Worm (Caenorhabditis elegans) whole organism, L2 larva: ENCODE results near the gene sod-4.

ENCODE experiments used
- C34F6.9 ChIP-seq: fragments of 150-350 bp; optimal IDR thresholded peaks from 2 replicates; lab custom pipeline; 2014; ENCODE audit warnings: missing biosample characterization, missing genetic modification characterization
- F13H6.1 ChIP-seq: sonication (generic microtip); optimal IDR thresholded peaks from 2 replicates; lab custom pipeline; 2016; ENCODE audit warnings: missing genetic modification characterization, missing compliant biosample characterization
- R02D3.7 ChIP-seq: fragments of 150-350 bp; optimal IDR thresholded peaks from 2 replicates; lab custom pipeline; 2014; ENCODE audit warnings: missing biosample characterization, missing genetic modification characterization
- ZK546.5 ChIP-seq: sonication (generic microtip); optimal IDR thresholded peaks from 2 replicates; lab custom pipeline; 2017; ENCODE audit warnings: missing biosample characterization, missing genetic modification characterization
- alr-1 ChIP-seq: fragments of 150-350 bp; optimal IDR thresholded peaks from 2 replicates; lab custom pipeline; 2014; ENCODE audit warnings: missing biosample characterization, missing genetic modification characterization
- ama-1 ChIP-seq: fragments of 150-350 bp; optimal IDR thresholded peaks from 2 replicates; lab custom pipeline; 2018; ENCODE audit warnings: inconsistent platforms
- blmp-1 ChIP-seq: sonication (generic microtip); optimal IDR thresholded peaks from 2 replicates; lab custom pipeline; 2017; ENCODE audit warnings: missing genetic modification characterization, mild to moderate bottlenecking, missing compliant biosample characterization, antibody characterized with exemption, moderate library complexity; ENCODE audit not compliant: insufficient read depth
- ceh-16 ChIP-seq: fragments of 150-350 bp; optimal IDR thresholded peaks from 2 replicates; lab custom pipeline; 2014; ENCODE audit warnings: missing biosample characterization, missing genetic modification characterization
- ceh-82 ChIP-seq: fragments of 150-350 bp; optimal IDR thresholded peaks from 2 replicates; lab custom pipeline; 2014; ENCODE audit warnings: missing biosample characterization, missing genetic modification characterization
- crh-2 ChIP-seq: sonication (generic microtip); optimal IDR thresholded peaks from 2 replicates; lab custom pipeline; 2017; ENCODE audit warnings: missing biosample characterization, missing genetic modification characterization
- dmd-4 ChIP-seq: sonication (generic microtip); optimal IDR thresholded peaks from 2 replicates; lab custom pipeline; 2017; ENCODE audit warnings: missing biosample characterization, missing genetic modification characterization
- egl-27 ChIP-seq: sonication (generic microtip); optimal IDR thresholded peaks from 3 replicates; lab custom pipeline; 2017; ENCODE audit warnings: missing biosample characterization, missing genetic modification reagents, missing genetic modification characterization
- elt-1 ChIP-seq: fragments of 150-350 bp; optimal IDR thresholded peaks from 2 replicates; lab custom pipeline; 2014; ENCODE audit warnings: missing biosample characterization, missing genetic modification characterization
- elt-3 ChIP-seq: sonication (generic microtip); optimal IDR thresholded peaks from 2 replicates; lab custom pipeline; 2017; ENCODE audit warnings: missing biosample characterization, missing genetic modification characterization
- fos-1 ChIP-seq: fragments of 150-350 bp; optimal IDR thresholded peaks from 2 replicates; lab custom pipeline; 2014; ENCODE audit warnings: missing biosample characterization, missing genetic modification characterization
- gmeb-1 ChIP-seq: fragments of 150-350 bp; optimal IDR thresholded peaks from 2 replicates; lab custom pipeline; 2014; ENCODE audit warnings: missing biosample characterization, missing genetic modification characterization
- lin-11 ChIP-seq: fragments of 150-350 bp; sonication (generic microtip); optimal IDR thresholded peaks from 2 replicates; lab custom pipeline; 2014; ENCODE audit warnings: missing biosample characterization, missing genetic modification characterization, inconsistent platforms, mixed read lengths
- lsy-2 ChIP-seq, 2 experiments: fragments of 150-350 bp in 1 of 2; sonication (generic microtip) in 1 of 2; optimal IDR thresholded peaks; 2 replicates each; lab custom pipeline; 2014 to 2017; ENCODE audit warnings: missing biosample characterization in 2 of 2, missing genetic modification characterization in 2 of 2
- mab-5 ChIP-seq: fragments of 150-350 bp; optimal IDR thresholded peaks from 2 replicates; lab custom pipeline; 2014; ENCODE audit warnings: missing biosample characterization, missing genetic modification characterization
- mdl-1 ChIP-seq, 2 experiments: fragments of 150-350 bp in 1 of 2; sonication (generic microtip) in 1 of 2; optimal IDR thresholded peaks; 2 replicates each; lab custom pipeline; 2017; ENCODE audit warnings: missing biosample characterization in 2 of 2, missing genetic modification characterization in 2 of 2
- nhr-10 ChIP-seq: sonication (generic microtip); optimal IDR thresholded peaks from 2 replicates; lab custom pipeline; 2017; ENCODE audit warnings: missing biosample characterization, missing genetic modification characterization
- nhr-129 ChIP-seq: fragments of 150-350 bp; optimal IDR thresholded peaks from 2 replicates; lab custom pipeline; 2014; ENCODE audit warnings: missing biosample characterization, missing genetic modification characterization
- nhr-21 ChIP-seq: fragments of 150-350 bp; optimal IDR thresholded peaks from 2 replicates; lab custom pipeline; 2014; ENCODE audit warnings: missing biosample characterization, missing genetic modification characterization
- nhr-25 ChIP-seq: fragments of 150-350 bp; sonication (generic microtip); optimal IDR thresholded peaks from 3 replicates; lab custom pipeline; 2014; ENCODE audit warnings: missing biosample characterization, missing genetic modification characterization
- nhr-6 ChIP-seq: fragments of 150-350 bp; optimal IDR thresholded peaks from 2 replicates; lab custom pipeline; 2014; ENCODE audit warnings: missing biosample characterization, missing genetic modification characterization
- nhr-77 ChIP-seq: fragments of 150-350 bp; optimal IDR thresholded peaks from 2 replicates; lab custom pipeline; 2014; ENCODE audit warnings: missing biosample characterization, missing genetic modification characterization
- peb-1 ChIP-seq: fragments of 150-350 bp; optimal IDR thresholded peaks from 2 replicates; lab custom pipeline; 2014; ENCODE audit warnings: missing biosample characterization, missing genetic modification characterization
- sem-4 ChIP-seq: fragments of 150-350 bp; optimal IDR thresholded peaks from 2 replicates; lab custom pipeline; 2014; ENCODE audit warnings: missing biosample characterization, missing genetic modification reagents, missing genetic modification characterization
- skn-1 ChIP-seq: sonication (generic microtip); optimal IDR thresholded peaks from 2 replicates; lab custom pipeline; 2017; ENCODE audit warnings: missing biosample characterization, missing genetic modification characterization
- sma-3 ChIP-seq: sonication (generic microtip); optimal IDR thresholded peaks from 2 replicates; lab custom pipeline; 2016; ENCODE audit warnings: missing genetic modification reagents, missing genetic modification characterization, missing compliant biosample characterization
- sma-9 ChIP-seq, 2 experiments: fragments of 150-350 bp in 1 of 2; sonication (generic microtip) in 1 of 2; optimal IDR thresholded peaks; 2 replicates each; lab custom pipeline; 2014 to 2016; ENCODE audit warnings: missing genetic modification characterization in 2 of 2, mild to moderate bottlenecking in 1 of 2, missing biosample characterization in 1 of 2, missing compliant biosample characterization in 1 of 2, missing genetic modification reagents in 1 of 2, moderate library complexity in 1 of 2
- snpc-4 ChIP-seq: fragments of 150-350 bp; optimal IDR thresholded peaks from 2 replicates; lab custom pipeline; 2014; ENCODE audit warnings: missing biosample characterization, missing genetic modification characterization
- unc-55 ChIP-seq: fragments of 150-350 bp; sonication (generic microtip); optimal IDR thresholded peaks from 3 replicates; lab custom pipeline; 2014; ENCODE audit warnings: missing biosample characterization, missing genetic modification reagents, missing genetic modification characterization
- unc-62 ChIP-seq: fragments of 150-350 bp; optimal IDR thresholded peaks from 2 replicates; lab custom pipeline; 2014; ENCODE audit warnings: missing biosample characterization, missing genetic modification reagents, missing genetic modification characterization
- zag-1 ChIP-seq: fragments of 150-350 bp; optimal IDR thresholded peaks from 2 replicates; lab custom pipeline; 2014; ENCODE audit warnings: missing biosample characterization, missing genetic modification characterization
- ztf-1 ChIP-seq: fragments of 200-800 bp; sonication (Bioruptor generic); conservative IDR thresholded peaks from 2 replicates; pipeline ENCODE4 v1.3.6; 2022; ENCODE audit warnings: missing genetic modification characterization, missing compliant biosample characterization
- ztf-4 ChIP-seq: fragments of 150-350 bp; optimal IDR thresholded peaks from 2 replicates; lab custom pipeline; 2014; ENCODE audit warnings: missing biosample characterization, missing genetic modification characterization

The sod-4 gene

DNA sequence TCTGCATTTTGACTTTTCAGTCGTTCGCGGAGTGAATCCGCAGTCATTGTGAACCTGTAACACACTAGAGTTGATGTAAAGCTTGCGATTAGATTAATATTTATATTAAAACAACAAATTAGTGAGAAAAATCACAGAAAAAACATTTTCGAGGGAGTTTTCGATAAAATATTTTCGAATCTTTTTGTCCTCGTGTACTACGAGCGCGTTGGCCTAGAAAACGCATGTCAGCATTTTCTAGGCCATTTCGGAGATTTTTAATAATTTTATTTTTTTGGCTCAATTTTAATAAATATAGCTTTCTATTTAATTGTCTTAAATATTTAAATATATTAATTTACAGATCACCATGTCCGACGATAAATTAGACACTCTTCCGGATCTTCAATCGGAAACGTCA is 34.8 kb downstream of the sod-4 start, which contains the start of gene B0464.9 (continued):
- TF ChIP-seq unc-55 (GFP tag; lab: Kevin White, UChicago), result peak; percentile 74
- TF ChIP-seq, all 48 proteins: peak for 11

ce11 chrIII:9462785-9463467 is 37.2 kb downstream of the sod-4 start:
- TF ChIP-seq ztf-4 (tag; lab: Kevin White, UChicago) (peak; percentile 6), nhr-25 (tag; lab: Kevin White, UChicago) (no peak), ztf-1 (GFP tag; lab: Robert Waterston, UW) (no peak), mab-5 (no peak), ZK546.5 (tag; lab: Kevin White, UChicago) (no peak), gmeb-1 (tag; lab: Kevin White, UChicago) (no peak), lsy-2 (tag; optimal IDR thresholded peaks at IDR 0.05; lab: Kevin White, UChicago) (peak in 1 of 2 experiments; percentile 0), F13H6.1 (tag; lab: Kevin White, UChicago) (no peak), crh-2 (tag; lab: Kevin White, UChicago) (peak; percentile 0), sem-4 (tag; lab: Kevin White, UChicago) (no peak), nhr-129 (tag; lab: Kevin White, UChicago) (peak; percentile 28), lin-11 (tag; lab: Kevin White, UChicago) (no peak), sma-3 (GFP tag; lab: Kevin White, UChicago) (no peak), dmd-4 (tag; lab: Kevin White, UChicago) (no peak), zag-1 (tag; lab: Kevin White, UChicago) (no peak), nhr-6 (tag; lab: Kevin White, UChicago) (no peak), ceh-16 (tag; lab: Kevin White, UChicago) (no peak), nhr-10 (tag; lab: Kevin White, UChicago) (no peak), elt-1 (no peak), elt-3 (tag; lab: Kevin White, UChicago) (no peak), alr-1 (tag; lab: Kevin White, UChicago) (no peak), ceh-82 (tag; lab: Kevin White, UChicago) (no peak), C34F6.9 (no peak), skn-1 (tag; lab: Kevin White, UChicago) (no peak), sma-9 (GFP tag; optimal IDR thresholded peaks at IDR 0.05; lab: Kevin White, UChicago) (no peak), sma-9 (tag; optimal IDR thresholded peaks at IDR 0.05; lab: Kevin White, UChicago) (no peak), peb-1 (no peak), mdl-1 (tag; optimal IDR thresholded peaks at IDR 0.05; lab: Kevin White, UChicago) (no peak)

DNA sequence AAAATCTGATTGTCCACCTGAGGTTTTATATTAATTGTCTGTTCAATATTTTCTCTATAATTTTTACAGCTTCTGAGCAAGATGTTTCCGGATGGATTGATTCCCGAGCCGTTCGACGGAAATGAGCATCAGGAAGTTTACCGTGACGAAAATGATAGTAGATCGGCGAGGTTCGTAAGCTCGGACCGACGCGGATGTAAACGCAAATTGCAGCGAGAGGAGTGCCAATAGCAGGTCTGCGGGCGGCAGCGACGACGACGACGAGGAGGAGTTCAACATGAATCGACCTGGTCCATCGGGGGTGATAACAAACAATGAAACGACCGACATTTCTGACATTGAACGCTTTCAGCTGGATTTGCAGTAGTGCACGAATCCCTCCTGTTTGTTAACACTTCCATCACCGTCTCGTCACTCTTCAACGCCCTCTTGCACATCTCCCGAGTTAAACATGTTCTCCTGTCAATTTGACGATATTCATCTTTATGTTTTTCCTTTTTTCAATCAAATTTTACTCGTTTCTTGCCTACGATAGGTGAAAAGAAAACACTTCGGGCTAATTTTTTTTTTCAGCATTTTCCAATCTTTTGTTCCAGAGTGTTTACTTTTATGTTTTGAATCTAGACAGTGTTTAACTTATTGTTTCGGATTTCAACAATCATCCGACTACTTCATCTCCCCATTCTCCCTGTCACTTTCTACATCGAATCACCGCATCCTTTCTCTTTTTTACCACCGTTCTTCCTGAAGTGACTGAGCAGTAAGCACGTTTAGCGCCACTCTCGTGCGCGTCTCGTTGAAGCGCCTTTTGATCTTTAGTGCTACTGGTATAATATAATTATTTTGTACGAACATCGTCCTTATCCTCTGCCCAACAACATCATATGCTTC is 38.0 kb downstream of the sod-4 start:
- TF ChIP-seq nhr-6 (tag; lab: Kevin White, UChicago) (no peak), fos-1 (tag; lab: Kevin White, UChicago) (peak; percentile 2), snpc-4 (no peak), nhr-25 (tag; lab: Kevin White, UChicago) (no peak), R02D3.7 (tag; lab: Kevin White, UChicago) (no peak), nhr-77 (no peak), ama-1 (no peak)

ce11 chrIII:9457192-9458103 is 42.7 kb downstream of the sod-4 start:
- TF ChIP-seq F13H6.1 (tag; lab: Kevin White, UChicago) (peak; percentile 75), nhr-21 (tag; lab: Kevin White, UChicago) (peak; percentile 42), ztf-4 (tag; lab: Kevin White, UChicago) (peak; percentile 57), elt-1 (no peak), crh-2 (tag; lab: Kevin White, UChicago) (peak; percentile 3), ama-1 (peak; percentile 38), egl-27 (tag; lab: Kevin White, UChicago) (no peak), unc-62 (no peak), blmp-1 (tag; lab: Kevin White, UChicago) (peak; percentile 22), sma-9 (GFP tag; optimal IDR thresholded peaks at IDR 0.05; lab: Kevin White, UChicago) (peak; percentile 39), sma-9 (tag; optimal IDR thresholded peaks at IDR 0.05; lab: Kevin White, UChicago) (no peak), lsy-2 (tag; optimal IDR thresholded peaks at IDR 0.05; lab: Kevin White, UChicago) (peak; percentile 14 to 37), fos-1 (tag; lab: Kevin White, UChicago) (peak; percentile 24), C34F6.9 (peak; percentile 74), nhr-10 (tag; lab: Kevin White, UChicago) (no peak), nhr-129 (tag; lab: Kevin White, UChicago) (peak; percentile 90), sma-3 (GFP tag; lab: Kevin White, UChicago) (peak; percentile 13), mab-5 (peak; percentile 10)
